Fruit fly (Drosophila melanogaster) whole organism, prepupa: ENCODE measurements around the gene raw.

Experiments
- CG10669 ChIP-seq: fragments of 200-800 bp; sonication (Bioruptor generic); optimal IDR thresholded peaks from 3 replicates; lab custom pipeline; 2018; ENCODE audit warnings: missing biosample characterization, mild to moderate bottlenecking, missing genetic modification characterization, moderate library complexity
- CG11762 ChIP-seq: fragments of 200-800 bp; sonication (Bioruptor generic); optimal IDR thresholded peaks from 3 replicates; lab custom pipeline; 2016; ENCODE audit warnings: missing biosample characterization, missing genetic modification characterization; ENCODE audit not compliant: insufficient read depth
- CG15336 ChIP-seq: fragments of 200-800 bp; sonication (Bioruptor generic); IDR thresholded peaks from 2 replicates; pipeline ENCODE4 v1.3.6; 2022; ENCODE audit warnings: missing biosample characterization, missing genetic modification characterization
- CG16779 ChIP-seq: fragments of 200-800 bp; sonication (Bioruptor generic); optimal IDR thresholded peaks from 3 replicates; lab custom pipeline; 2017; ENCODE audit warnings: missing biosample characterization, mild to moderate bottlenecking, missing genetic modification characterization
- CG3032 ChIP-seq: fragments of 200-800 bp; optimal IDR thresholded peaks from 2 replicates; lab custom pipeline; 2019; ENCODE audit warnings: missing biosample characterization, mild to moderate bottlenecking, missing genetic modification characterization, moderate library complexity
- CG31627 ChIP-seq: fragments of 200-800 bp; sonication (Bioruptor generic); optimal IDR thresholded peaks from 3 replicates; lab custom pipeline; 2016; ENCODE audit warnings: missing biosample characterization, missing genetic modification characterization
- CG32006 ChIP-seq: fragments of 200-800 bp; sonication (Bioruptor generic); optimal IDR thresholded peaks from 3 replicates; lab custom pipeline; 2017; ENCODE audit warnings: missing biosample characterization, mild to moderate bottlenecking, missing genetic modification characterization
- CG34406 ChIP-seq: fragments of 200-800 bp; sonication (Bioruptor generic); optimal IDR thresholded peaks from 3 replicates; lab custom pipeline; 2016; ENCODE audit warnings: missing biosample characterization, missing genetic modification characterization
- CG3919 ChIP-seq: fragments of 200-800 bp; sonication (Bioruptor generic); optimal IDR thresholded peaks from 3 replicates; lab custom pipeline; 2016; ENCODE audit warnings: missing biosample characterization, missing genetic modification characterization
- CG6276 ChIP-seq: fragments of 200-800 bp; sonication (Bioruptor generic); optimal IDR thresholded peaks from 2 replicates; lab custom pipeline; 2017; ENCODE audit warnings: missing biosample characterization, mild to moderate bottlenecking, missing genetic modification characterization
- CG6792 ChIP-seq: fragments of 200-800 bp; sonication (Bioruptor generic); optimal IDR thresholded peaks from 3 replicates; lab custom pipeline; 2016; ENCODE audit warnings: missing biosample characterization, missing genetic modification characterization
- CG6808 ChIP-seq: fragments of 200-800 bp; sonication (Bioruptor generic); optimal IDR thresholded peaks from 3 replicates; lab custom pipeline; 2017; ENCODE audit warnings: missing biosample characterization, missing genetic modification characterization, mild to moderate bottlenecking, moderate library complexity, missing genetic modification reagents
- CG7368 ChIP-seq: fragments of 200-800 bp; sonication (Bioruptor generic); optimal IDR thresholded peaks from 3 replicates; lab custom pipeline; 2016; ENCODE audit warnings: missing biosample characterization, missing genetic modification characterization
- CG8319 ChIP-seq: fragments of 200-800 bp; sonication (Bioruptor generic); optimal IDR thresholded peaks from 3 replicates; lab custom pipeline; 2016; ENCODE audit warnings: missing biosample characterization, missing genetic modification characterization
- CG9139 ChIP-seq: fragments of 200-800 bp; sonication (Bioruptor generic); optimal IDR thresholded peaks from 3 replicates; lab custom pipeline; 2017; ENCODE audit warnings: missing biosample characterization, mild to moderate bottlenecking, missing genetic modification characterization
- Eip75B ChIP-seq: fragments of 200-800 bp; sonication (Bioruptor generic); optimal IDR thresholded peaks from 3 replicates; lab custom pipeline; 2016; ENCODE audit warnings: missing biosample characterization, missing genetic modification characterization
- Eip78C ChIP-seq: fragments of 200-800 bp; sonication (Bioruptor generic); peaks from one replicate; lab custom pipeline; 2016; ENCODE audit warnings: missing biosample characterization, missing genetic modification characterization
- Eip93F ChIP-seq: fragments of 200-800 bp; sonication (Bioruptor generic); optimal IDR thresholded peaks from 2 replicates; lab custom pipeline; 2016; ENCODE audit warnings: missing biosample characterization, mild to moderate bottlenecking, missing genetic modification characterization
- Ets96B ChIP-seq: fragments of 200-800 bp; optimal IDR thresholded peaks from 2 replicates; lab custom pipeline; 2019; ENCODE audit warnings: missing biosample characterization, mild to moderate bottlenecking, missing genetic modification characterization, moderate library complexity
- Gug ChIP-seq: fragments of 200-800 bp; sonication (Bioruptor generic); IDR thresholded peaks from 2 replicates; pipeline ENCODE4 v1.3.6; 2022; ENCODE audit warnings: missing biosample characterization, missing genetic modification characterization
- Hr39 ChIP-seq: fragments of 200-800 bp; sonication (Bioruptor generic); optimal IDR thresholded peaks from 2 replicates; lab custom pipeline; 2016; ENCODE audit warnings: missing biosample characterization, missing genetic modification characterization
- Hr4 ChIP-seq: fragments of 200-800 bp; sonication (Bioruptor generic); optimal IDR thresholded peaks from 3 replicates; lab custom pipeline; 2016; ENCODE audit warnings: missing biosample characterization, missing genetic modification characterization
- OdsH ChIP-seq: fragments of 200-800 bp; sonication (Bioruptor generic); optimal IDR thresholded peaks from 3 replicates; lab custom pipeline; 2016; ENCODE audit warnings: missing biosample characterization, missing genetic modification characterization
- Smox ChIP-seq: fragments of 200-800 bp; sonication (Bioruptor generic); optimal IDR thresholded peaks from 3 replicates; lab custom pipeline; 2016; ENCODE audit warnings: missing biosample characterization, missing genetic modification characterization
- Sox102F ChIP-seq: fragments of 200-800 bp; sonication (Bioruptor generic); optimal IDR thresholded peaks from 2 replicates; lab custom pipeline; 2016; ENCODE audit warnings: missing biosample characterization, mild to moderate bottlenecking, missing genetic modification characterization
- Sox14 ChIP-seq: fragments of 200-800 bp; sonication (Bioruptor generic); optimal IDR thresholded peaks from 3 replicates; lab custom pipeline; 2016; ENCODE audit warnings: missing biosample characterization, missing genetic modification characterization
- acj6 ChIP-seq: fragments of 200-800 bp; sonication (Bioruptor generic); optimal IDR thresholded peaks from 3 replicates; lab custom pipeline; 2016; ENCODE audit warnings: missing biosample characterization, missing genetic modification characterization
- dac ChIP-seq: fragments of 200-800 bp; sonication (Bioruptor generic); optimal IDR thresholded peaks from 2 replicates; lab custom pipeline; 2017; ENCODE audit warnings: missing biosample characterization, mild to moderate bottlenecking, missing genetic modification characterization
- dsx ChIP-seq: fragments of 200-800 bp; optimal IDR thresholded peaks from 3 replicates; lab custom pipeline; 2019; ENCODE audit warnings: missing biosample characterization, mild to moderate bottlenecking, missing genetic modification characterization, moderate library complexity; ENCODE audit not compliant: poor library complexity, severe bottlenecking
- eg ChIP-seq: fragments of 200-800 bp; sonication (Bioruptor generic); IDR thresholded peaks from 3 replicates; pipeline ENCODE4 v1.3.6; 2022; ENCODE audit warnings: missing biosample characterization, missing genetic modification characterization
- esn ChIP-seq: fragments of 200-800 bp; sonication (Bioruptor generic); optimal IDR thresholded peaks from 2 replicates; lab custom pipeline; 2016; ENCODE audit warnings: missing biosample characterization, mild to moderate bottlenecking, missing genetic modification characterization, moderate library complexity
- fd85E ChIP-seq: fragments of 200-800 bp; sonication (Bioruptor generic); optimal IDR thresholded peaks from 3 replicates; lab custom pipeline; 2016; ENCODE audit warnings: missing biosample characterization, missing genetic modification characterization
- fkh ChIP-seq: fragments of 200-800 bp; sonication (Bioruptor generic); optimal IDR thresholded peaks from 3 replicates; lab custom pipeline; 2017; ENCODE audit warnings: missing biosample characterization, mild to moderate bottlenecking, missing genetic modification characterization, moderate library complexity
- lz ChIP-seq: fragments of 200-800 bp; sonication (Bioruptor generic); optimal IDR thresholded peaks from 3 replicates; lab custom pipeline; 2016; ENCODE audit warnings: missing biosample characterization, missing genetic modification characterization
- net ChIP-seq: fragments of 200-800 bp; sonication (Bioruptor generic); optimal IDR thresholded peaks from 3 replicates; lab custom pipeline; 2016; ENCODE audit warnings: missing biosample characterization, missing genetic modification characterization
- pdm3 ChIP-seq: fragments of 200-800 bp; sonication (Bioruptor generic); optimal IDR thresholded peaks from 3 replicates; lab custom pipeline; 2016; ENCODE audit warnings: missing biosample characterization, missing genetic modification characterization
- ss ChIP-seq, 2 experiments: fragments of 200-800 bp; sonication (Bioruptor generic); optimal IDR thresholded peaks; 2 replicates in 1 of 2; 3 replicates in 1 of 2; lab custom pipeline; 2017 to 2018; ENCODE audit warnings: mild to moderate bottlenecking in 2 of 2, missing biosample characterization in 2 of 2, missing genetic modification characterization in 2 of 2, moderate library complexity in 1 of 2
- svp ChIP-seq: fragments of 200-800 bp; sonication (Bioruptor generic); peaks from one replicate; lab custom pipeline; 2016; ENCODE audit warnings: missing biosample characterization, missing genetic modification characterization
- topi ChIP-seq: fragments of 200-800 bp; sonication (Bioruptor generic); optimal IDR thresholded peaks from 3 replicates; lab custom pipeline; 2016; ENCODE audit warnings: missing biosample characterization, missing genetic modification characterization
- vri ChIP-seq: fragments of 200-800 bp; sonication (Bioruptor generic); optimal IDR thresholded peaks from 3 replicates; lab custom pipeline; 2016; ENCODE audit warnings: missing biosample characterization, mild to moderate bottlenecking, missing genetic modification characterization

Gene raw

DNA sequence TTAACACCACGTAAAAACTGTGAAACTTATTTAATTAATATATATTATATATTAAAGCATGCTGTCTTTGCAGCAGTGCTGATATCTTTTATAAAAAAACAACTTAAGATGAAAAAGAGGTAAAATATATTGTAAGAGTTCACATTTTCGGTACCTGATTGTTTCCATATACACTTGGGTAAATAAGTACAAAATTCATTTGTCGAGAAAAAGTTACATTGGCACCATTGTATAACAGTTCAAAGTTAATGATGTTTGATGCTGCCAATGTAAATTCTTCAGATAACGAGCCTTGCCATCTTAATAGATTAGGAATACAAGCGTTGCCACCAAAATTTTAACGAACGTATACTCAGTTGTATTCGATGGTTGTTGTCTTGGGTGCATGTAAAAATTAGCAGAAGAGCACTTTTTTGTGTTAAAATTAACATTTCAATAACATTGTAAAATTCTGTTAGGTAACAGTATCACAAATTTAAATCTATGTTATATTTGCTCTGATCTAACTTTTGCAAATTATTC is 358 bp upstream of the raw start:
- TF ChIP-seq CG6808 (GFP tag; lab: Kevin White, UChicago) (peak; percentile 99), topi (GFP tag; lab: Kevin White, UChicago) (no peak), Eip75B (no peak), Hr4 (GFP tag; lab: Kevin White, UChicago) (no peak), CG9139 (no peak), CG6276 (GFP tag; lab: Kevin White, UChicago) (no peak), CG16779 (tag; lab: Kevin White, UChicago) (no peak), svp (no peak), dac (GFP tag; lab: Kevin White, UChicago) (no peak), Eip78C (GFP tag; lab: Kevin White, UChicago) (peak; percentile 27), dsx (GFP tag; lab: Kevin White, UChicago) (peak; percentile 43), CG31627 (GFP tag; lab: Kevin White, UChicago) (no peak), acj6 (GFP tag; lab: Kevin White, UChicago) (no peak)
- TF ChIP-seq, all 60 proteins: peak for 3

DNA sequence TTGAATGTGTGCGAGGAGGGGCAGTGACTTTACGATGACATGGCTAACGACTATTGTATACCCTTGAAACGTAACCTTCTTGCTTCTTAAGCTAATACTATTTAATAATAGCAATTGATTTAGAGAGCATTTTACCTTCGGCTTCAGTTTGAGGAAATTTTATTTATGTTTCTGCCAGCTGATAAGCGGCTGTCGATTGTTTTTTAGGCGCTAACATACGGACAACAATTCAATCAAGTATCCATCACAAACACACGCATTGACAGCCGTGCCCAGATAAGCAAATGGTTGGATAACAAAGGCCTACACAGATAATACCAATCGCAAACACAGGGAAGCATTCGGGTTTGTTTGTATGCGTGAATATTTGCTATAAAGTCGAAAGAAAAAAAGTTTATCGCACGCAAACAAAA is 2.2 kb downstream of the raw start:
- no peak for TF ChIP-seq CG6276 (GFP tag; lab: Kevin White, UChicago)
- TF ChIP-seq CG6792 = peak; percentile 4
- peak; percentile 33 for TF ChIP-seq pdm3 (GFP tag; lab: Kevin White, UChicago)
- TF ChIP-seq CG31627 (GFP tag; lab: Kevin White, UChicago) = peak; percentile 29
- TF ChIP-seq Sox14 (GFP tag; lab: Kevin White, UChicago) = peak; percentile 12
- peak; percentile 3 for TF ChIP-seq Hr4 (GFP tag; lab: Kevin White, UChicago)
- TF ChIP-seq fd85E (GFP tag; lab: Kevin White, UChicago) = no peak
- peak; percentile 83 for TF ChIP-seq svp
- TF ChIP-seq CG11762 = peak; percentile 28
- peak; percentile 15 for TF ChIP-seq acj6 (GFP tag; lab: Kevin White, UChicago)
- no peak for TF ChIP-seq CG10669 (GFP tag; lab: Kevin White, UChicago)
- TF ChIP-seq esn (GFP tag; lab: Kevin White, UChicago) = peak; percentile 44
- TF ChIP-seq Eip93F (GFP tag; lab: Kevin White, UChicago) = peak; percentile 77
- no peak for TF ChIP-seq CG3919 (GFP tag; lab: Kevin White, UChicago)
- no peak for TF ChIP-seq eg (GFP tag; lab: Robert Waterston, UW)
- peak; percentile 54; the same call in 1 of the 2 replicates for TF ChIP-seq CG15336 (GFP tag; lab: Robert Waterston, UW)
- TF ChIP-seq lz (GFP tag; lab: Kevin White, UChicago) = peak; percentile 15
- peak; percentile 86 for TF ChIP-seq vri
- TF ChIP-seq Eip75B = peak; percentile 2
- TF ChIP-seq fkh (GFP tag; lab: Kevin White, UChicago) = peak; percentile 93
- no peak for TF ChIP-seq CG3032 (tag; lab: Kevin White, UChicago)
- peak; percentile 4 for TF ChIP-seq OdsH
- TF ChIP-seq CG9139 = no peak
- peak; percentile 8 for TF ChIP-seq Sox102F
- peak; percentile 28 for TF ChIP-seq Hr39 (GFP tag; lab: Kevin White, UChicago)
- no peak for TF ChIP-seq CG7368 (GFP tag; lab: Kevin White, UChicago)
- peak; percentile 39 for TF ChIP-seq Smox (GFP tag; lab: Kevin White, UChicago)
- TF ChIP-seq Ets96B (tag; lab: Kevin White, UChicago) = no peak
- TF ChIP-seq CG8319 (GFP tag; lab: Kevin White, UChicago) = peak; percentile 15
- peak; percentile 14 for TF ChIP-seq topi (GFP tag; lab: Kevin White, UChicago)
- peak; percentile 10 for TF ChIP-seq CG32006
- TF ChIP-seq CG34406 (GFP tag; lab: Kevin White, UChicago) = peak; percentile 11
- TF ChIP-seq Gug (GFP tag; lab: Robert Waterston, UW) = no peak
- TF ChIP-seq Eip78C (GFP tag; lab: Kevin White, UChicago) = peak; percentile 58
- TF ChIP-seq ss (GFP tag; optimal IDR thresholded peaks at IDR 0.05; lab: Kevin White, UChicago) = peak; percentile 22 to 24
- TF ChIP-seq net (GFP tag; lab: Kevin White, UChicago) = peak; percentile 31
- TF ChIP-seq dsx (GFP tag; lab: Kevin White, UChicago) = no peak
- TF ChIP-seq, all 60 proteins: peak for 26
